Worm (Caenorhabditis elegans) whole organism, L4 larva: ENCODE results near the gene W04G3.10.

Source experiments
- F49E8.2 ChIP-seq: sonication (generic microtip); optimal IDR thresholded peaks from 2 replicates; lab custom pipeline; 2016; ENCODE audit warnings: missing compliant biosample characterization, mild to moderate bottlenecking, missing genetic modification characterization, borderline replicate concordance
- ZK337.2 ChIP-seq: fragments of 200-800 bp; sonication (Bioruptor generic); IDR thresholded peaks from 2 replicates; pipeline ENCODE4 v1.3.6; 2022; ENCODE audit warnings: missing genetic modification reagents, missing genetic modification characterization, missing compliant biosample characterization
- ceh-82 ChIP-seq: sonication (generic microtip); optimal IDR thresholded peaks from 2 replicates; lab custom pipeline; 2017; ENCODE audit warnings: missing biosample characterization, missing genetic modification characterization
- dmd-8 ChIP-seq: fragments of 200-800 bp; sonication (Bioruptor generic); IDR thresholded peaks from 2 replicates; pipeline ENCODE4 v1.3.6; 2022; ENCODE audit warnings: missing genetic modification characterization, missing compliant biosample characterization
- nhr-11 ChIP-seq: fragments of 150-350 bp; optimal IDR thresholded peaks from 2 replicates; lab custom pipeline; 2014; ENCODE audit warnings: missing biosample characterization, missing genetic modification characterization
- nhr-237 ChIP-seq: sonication (generic microtip); optimal IDR thresholded peaks from 2 replicates; lab custom pipeline; 2017; ENCODE audit warnings: missing biosample characterization, missing genetic modification characterization
- nhr-48 ChIP-seq: sonication (generic microtip); optimal IDR thresholded peaks from 2 replicates; lab custom pipeline; 2016; ENCODE audit warnings: mild to moderate bottlenecking, missing genetic modification characterization, missing compliant biosample characterization
- pha-4 ChIP-seq, 2 experiments: fragments of 150-350 bp in 1 of 2; fragments of 200-800 bp in 1 of 2; sonication (Bioruptor generic) in 1 of 2; IDR thresholded peaks in 1 of 2; optimal IDR thresholded peaks in 1 of 2; 2 replicates each; pipeline versions ENCODE4 v1.3.6 to Lab custom; 2014 to 2022; ENCODE audit warnings: missing genetic modification characterization in 2 of 2, missing genetic modification reagents in 2 of 2, missing biosample characterization in 1 of 2, missing compliant biosample characterization in 1 of 2
- zag-1 ChIP-seq: fragments of 150-350 bp; optimal IDR thresholded peaks from 2 replicates; lab custom pipeline; 2014; ENCODE audit warnings: missing biosample characterization, missing genetic modification characterization

DNA sequence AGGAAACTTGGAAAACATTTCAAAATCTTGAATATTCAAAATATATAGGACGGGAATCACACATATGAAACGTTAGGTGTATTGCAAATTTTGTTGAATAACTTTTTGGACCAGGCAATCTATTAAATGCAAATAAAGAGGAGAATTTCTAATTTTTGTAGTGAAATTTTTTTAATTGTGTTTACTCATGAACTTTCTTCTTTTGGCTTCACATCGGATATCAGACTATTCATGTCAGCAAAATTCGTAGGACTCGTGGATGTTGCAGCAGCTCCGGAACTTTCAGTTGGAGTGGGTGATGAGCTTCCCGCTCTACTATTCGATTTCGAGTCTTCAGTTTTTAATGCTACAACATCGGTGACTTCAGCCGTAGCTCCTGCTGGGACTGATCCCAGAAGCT lies 44.4 kb upstream of the W04G3.10 start:
- TF ChIP-seq nhr-11 (tag; lab: Kevin White, UChicago) (no peak), dmd-8 (no peak), pha-4 (GFP tag; IDR thresholded peaks at IDR 0.05; lab: Robert Waterston, UW) (no peak), pha-4 (tag; optimal IDR thresholded peaks at IDR 0.05; lab: Kevin White, UChicago) (no peak), F49E8.2 (tag; lab: Kevin White, UChicago) (no peak), nhr-237 (tag; lab: Kevin White, UChicago) (no peak), nhr-48 (no peak), ceh-82 (tag; lab: Kevin White, UChicago) (no peak), zag-1 (tag; lab: Kevin White, UChicago) (no peak), ZK337.2 (GFP tag; lab: Robert Waterston, UW) (no peak)
